Fruit fly (Drosophila melanogaster) whole organism, wandering third instar larva: ENCODE results near the gene LManII.

Experiments
- CG32264 ChIP-seq: fragments of 200-800 bp; sonication (Bioruptor generic); optimal IDR thresholded peaks from 2 replicates; lab custom pipeline; 2016; ENCODE audit warnings: missing biosample characterization, missing genetic modification characterization
- CG9705 ChIP-seq: fragments of 200-800 bp; sonication (Bioruptor generic); optimal IDR thresholded peaks from 2 replicates; lab custom pipeline; 2018; ENCODE audit warnings: missing biosample characterization, mild to moderate bottlenecking, missing genetic modification characterization
- CrebA ChIP-seq: fragments of 200-800 bp; sonication (Bioruptor generic); optimal IDR thresholded peaks from 2 replicates; lab custom pipeline; 2016; ENCODE audit warnings: missing biosample characterization, mild to moderate bottlenecking, missing genetic modification characterization, borderline replicate concordance
- Dfd ChIP-seq: fragments of >200 bp; optimal IDR thresholded peaks from 2 replicates; lab custom pipeline; 2017; ENCODE audit warnings: missing biosample characterization, missing genetic modification characterization
- HLH106 ChIP-seq: fragments of 200-800 bp; optimal IDR thresholded peaks from 3 replicates; lab custom pipeline; 2019; ENCODE audit warnings: missing biosample characterization, mild to moderate bottlenecking, missing genetic modification characterization, moderate library complexity
- Hnf4 ChIP-seq: fragments of 200-800 bp; sonication (Bioruptor generic); optimal IDR thresholded peaks from 2 replicates; lab custom pipeline; 2016; ENCODE audit warnings: missing biosample characterization, mild to moderate bottlenecking, missing genetic modification characterization
- Hr83 ChIP-seq: fragments of 200-300 bp; sonication (Bioruptor generic); optimal IDR thresholded peaks from 2 replicates; lab custom pipeline; 2016; ENCODE audit warnings: missing biosample characterization, mild to moderate bottlenecking, missing genetic modification characterization, moderate library complexity; ENCODE audit not compliant: poor library complexity, severe bottlenecking
- Jra ChIP-seq: sonication (Bioruptor generic); optimal IDR thresholded peaks from 2 replicates; lab custom pipeline; 2016; ENCODE audit warnings: missing biosample characterization, missing genetic modification characterization
- Mio ChIP-seq: sonication (Bioruptor generic); optimal IDR thresholded peaks from 2 replicates; lab custom pipeline; 2016; ENCODE audit warnings: missing biosample characterization, missing genetic modification characterization
- Myc ChIP-seq: fragments of >200 bp; optimal IDR thresholded peaks from 2 replicates; lab custom pipeline; 2017
- N ChIP-seq: fragments of >200 bp; optimal IDR thresholded peaks from 2 replicates; lab custom pipeline; 2018; ENCODE audit warnings: missing biosample characterization, missing external identifiers, missing genetic modification characterization
- OdsH ChIP-seq: fragments of 200-800 bp; sonication (Bioruptor generic); optimal IDR thresholded peaks from 2 replicates; lab custom pipeline; 2016; ENCODE audit warnings: missing biosample characterization, mild to moderate bottlenecking, missing genetic modification characterization
- Rel ChIP-seq, 2 experiments: fragments of 200-800 bp; sonication (Bioruptor generic) in 1 of 2; optimal IDR thresholded peaks; 2 replicates in 1 of 2; 3 replicates in 1 of 2; lab custom pipeline; 2016 to 2019; ENCODE audit warnings: mild to moderate bottlenecking in 2 of 2, missing biosample characterization in 2 of 2, missing genetic modification characterization in 2 of 2, moderate library complexity in 1 of 2
- Sp1 ChIP-seq: fragments of 200-800 bp; sonication (Bioruptor generic); optimal IDR thresholded peaks from 3 replicates; lab custom pipeline; 2019; ENCODE audit warnings: missing biosample characterization, mild to moderate bottlenecking, missing genetic modification characterization, moderate library complexity
- Vsx2 ChIP-seq: fragments of 200-300, 225-300 bp; sonication (Bioruptor generic); optimal IDR thresholded peaks from 2 replicates; lab custom pipeline; 2018; ENCODE audit warnings: missing biosample characterization, missing genetic modification characterization; ENCODE audit not compliant: partially characterized antibody
- brk ChIP-seq: fragments of 200-800 bp; sonication (Bioruptor generic); optimal IDR thresholded peaks from 2 replicates; lab custom pipeline; 2016; ENCODE audit warnings: missing biosample characterization, mild to moderate bottlenecking, missing genetic modification characterization
- dl ChIP-seq, 2 experiments: fragments of 175-275, 200-275 bp in 1 of 2; fragments of 200-275 bp in 1 of 2; sonication (Bioruptor generic); optimal IDR thresholded peaks; lab custom pipeline; 2018; ENCODE audit warnings: mild to moderate bottlenecking in 2 of 2, missing biosample characterization in 2 of 2, missing genetic modification characterization in 2 of 2, moderate library complexity in 2 of 2; ENCODE audit not compliant: partially characterized antibody in 2 of 2, insufficient read depth in 1 of 2
- dmrt93B ChIP-seq: fragments of 200-800 bp; sonication (Bioruptor generic); optimal IDR thresholded peaks from 2 replicates; lab custom pipeline; 2018; ENCODE audit warnings: missing biosample characterization, mild to moderate bottlenecking, missing genetic modification characterization
- dsf ChIP-seq: sonication (Bioruptor generic); optimal IDR thresholded peaks from 2 replicates; lab custom pipeline; 2016; ENCODE audit warnings: missing biosample characterization, missing genetic modification characterization, borderline replicate concordance
- foxo ChIP-seq, 2 experiments: fragments of 200-800 bp; sonication (Bioruptor generic); optimal IDR thresholded peaks; 2 replicates in 1 of 2; 3 replicates in 1 of 2; lab custom pipeline; 2016 to 2017; ENCODE audit warnings: missing biosample characterization in 2 of 2, missing genetic modification characterization in 2 of 2
- h ChIP-seq: fragments of 200-800 bp; sonication (Bioruptor generic); optimal IDR thresholded peaks from 3 replicates; lab custom pipeline; 2016; ENCODE audit warnings: missing biosample characterization, mild to moderate bottlenecking, missing genetic modification characterization
- jim ChIP-seq: fragments of 175-275, 200-325 bp; sonication (Bioruptor generic); optimal IDR thresholded peaks from 2 replicates; lab custom pipeline; 2016; ENCODE audit warnings: missing biosample characterization, mild to moderate bottlenecking, missing genetic modification characterization
- lola ChIP-seq: fragments of >200 bp; optimal IDR thresholded peaks from 2 replicates; lab custom pipeline; 2017; ENCODE audit warnings: missing biosample characterization, missing genetic modification characterization
- pan ChIP-seq: fragments of >200 bp; optimal IDR thresholded peaks from 2 replicates; lab custom pipeline; 2017
- psq ChIP-seq: fragments of 200-800 bp; sonication (Bioruptor generic); optimal IDR thresholded peaks from 3 replicates; lab custom pipeline; 2017; ENCODE audit warnings: missing biosample characterization, mild to moderate bottlenecking, missing genetic modification characterization, moderate library complexity
- rgr ChIP-seq: fragments of 200-800 bp; sonication (Bioruptor generic); optimal IDR thresholded peaks from 3 replicates; lab custom pipeline; 2016; ENCODE audit warnings: missing biosample characterization, mild to moderate bottlenecking, missing genetic modification characterization
- sv ChIP-seq: fragments of 200-800 bp; sonication (Bioruptor generic); optimal IDR thresholded peaks from 3 replicates; lab custom pipeline; 2016; ENCODE audit warnings: missing biosample characterization, missing genetic modification characterization

LManII gene

DNA sequence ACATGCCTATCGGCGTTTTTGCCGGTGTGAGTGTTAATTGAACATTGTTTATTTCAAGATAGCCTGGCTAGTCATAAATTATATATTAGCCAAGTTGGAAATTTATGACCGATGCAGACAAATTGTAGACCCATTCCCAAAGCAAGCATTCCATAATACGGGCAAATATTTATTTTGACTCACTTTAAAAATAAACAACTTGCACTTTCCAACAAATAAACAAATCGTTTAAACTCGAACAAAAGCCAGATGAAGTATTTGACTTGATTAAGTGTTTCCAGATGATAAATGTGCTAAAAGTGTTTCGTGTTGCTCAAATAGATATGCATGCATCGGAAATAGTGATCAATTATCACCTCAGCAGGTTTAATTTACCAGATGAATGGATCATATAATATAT lies 38.0 kb downstream of the LManII start:
- TF ChIP-seq Mio (GFP tag; lab: Kevin White, UChicago) (no peak), sv (GFP tag; lab: Kevin White, UChicago) (no peak), dmrt93B (GFP tag; lab: Kevin White, UChicago) (no peak), Myc (lab: Kevin White, UChicago) (no peak), rgr (GFP tag; lab: Kevin White, UChicago) (no peak), HLH106 (tag; lab: Kevin White, UChicago) (no peak), Hnf4 (GFP tag; lab: Kevin White, UChicago) (no peak), psq (no peak), N (GFP tag; lab: Kevin White, UChicago) (no peak), OdsH (no peak), pan (lab: Kevin White, UChicago) (no peak), jim (GFP tag; lab: Kevin White, UChicago) (no peak), brk (no peak), CG9705 (GFP tag; lab: Kevin White, UChicago) (no peak)

DNA sequence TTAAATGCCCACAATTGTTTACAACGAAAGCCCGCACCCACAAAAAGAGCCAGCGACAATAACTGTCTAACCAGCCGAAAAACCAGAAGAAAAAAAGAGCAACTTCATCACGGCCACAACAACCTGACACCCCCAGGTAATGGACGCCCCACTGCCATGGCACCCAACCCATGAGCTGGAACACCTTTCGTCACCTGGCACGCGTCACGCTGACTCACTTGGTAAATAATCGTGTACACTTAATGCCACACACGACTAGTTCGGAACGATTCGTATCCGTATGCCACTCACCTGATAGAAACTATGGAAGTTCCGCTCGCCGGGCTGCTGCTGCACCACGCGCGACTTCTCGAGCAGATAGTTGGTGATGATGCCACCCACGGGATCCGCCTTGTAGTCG lies 38.9 kb downstream of the LManII start:
- TF ChIP-seq pan (lab: Kevin White, UChicago) (no peak), CG9705 (GFP tag; lab: Kevin White, UChicago) (no peak), CrebA (no peak), h (GFP tag; lab: Kevin White, UChicago) (no peak), sv (GFP tag; lab: Kevin White, UChicago) (no peak), Dfd (no peak), Rel (GFP tag; optimal IDR thresholded peaks at IDR 0.05; lab: Kevin White, UChicago) (no peak), Rel (tag; optimal IDR thresholded peaks at IDR 0.05; lab: Kevin White, UChicago) (no peak), HLH106 (tag; lab: Kevin White, UChicago) (no peak)
- TF ChIP-seq, all 38 proteins: peak for 0

DNA sequence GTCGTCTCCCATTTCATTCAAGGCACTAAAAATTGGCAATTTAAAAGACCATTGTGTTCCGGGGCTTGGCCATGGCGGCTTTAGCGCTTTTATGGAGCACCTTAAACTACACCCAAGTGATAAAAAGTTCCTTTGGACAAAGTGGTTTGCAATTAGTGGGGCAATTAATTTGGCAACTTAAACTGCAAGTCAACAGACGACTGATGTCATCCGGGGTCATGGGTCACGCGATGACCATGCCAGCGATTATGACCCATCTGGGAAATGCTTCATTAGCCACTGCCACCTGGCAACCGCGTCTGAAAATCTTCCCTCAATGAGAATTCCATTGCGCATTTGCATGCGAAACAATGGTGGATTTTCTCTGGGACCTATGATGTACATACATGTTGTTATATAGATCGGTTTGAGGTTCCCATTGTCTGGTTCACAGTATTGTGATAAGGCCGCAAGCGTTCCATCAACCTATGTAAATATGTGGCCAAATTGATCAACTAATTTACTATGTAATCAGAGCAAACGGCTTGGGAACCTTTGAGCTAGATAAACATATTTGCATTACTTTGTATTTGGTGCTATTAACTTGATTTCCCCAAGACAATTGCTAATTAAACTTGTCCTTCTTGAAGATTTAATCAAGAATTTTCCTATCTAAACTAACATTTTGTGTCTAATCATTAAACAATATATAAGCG lies 39.8 kb downstream of the LManII start:
- no peak for TF ChIP-seq CG32264
- no peak for TF ChIP-seq Jra
- TF ChIP-seq Sp1 (GFP tag; lab: Kevin White, UChicago) = no peak
- no peak for TF ChIP-seq dmrt93B (GFP tag; lab: Kevin White, UChicago)
- TF ChIP-seq dl (GFP tag; optimal IDR thresholded peaks at IDR 0.05; lab: Kevin White, UChicago; ENCODE audit: insufficient read depth in 1 of 2, partially characterized antibody in 2 of 2) = no peak

DNA sequence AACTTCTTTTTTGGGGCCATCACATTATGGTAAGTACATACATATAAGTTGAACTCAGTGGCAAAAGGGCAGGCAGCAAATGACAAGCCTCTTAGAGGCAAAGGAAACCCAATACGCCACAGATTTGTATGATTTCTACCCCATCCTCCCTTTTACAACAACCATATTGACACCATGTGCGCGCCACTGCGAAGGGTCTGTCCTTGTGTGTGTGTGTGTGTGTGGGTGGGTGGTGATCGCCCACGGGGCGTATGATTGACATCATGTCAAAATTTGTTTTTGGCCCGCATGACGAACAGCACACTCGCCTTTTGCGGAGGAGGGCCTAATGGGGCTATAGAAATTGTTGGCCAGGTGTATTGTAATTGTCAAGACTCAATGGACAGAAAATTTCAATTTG lies 42.1 kb downstream of the LManII start:
- TF ChIP-seq foxo (GFP tag; optimal IDR thresholded peaks at IDR 0.05; lab: Kevin White, UChicago) (no peak), dsf (GFP tag; lab: Kevin White, UChicago) (no peak), Sp1 (GFP tag; lab: Kevin White, UChicago) (no peak), OdsH (no peak), HLH106 (tag; lab: Kevin White, UChicago) (no peak), Hnf4 (GFP tag; lab: Kevin White, UChicago) (no peak), pan (lab: Kevin White, UChicago) (no peak), Vsx2 (GFP tag; lab: Kevin White, UChicago) (no peak)
- TF ChIP-seq, all 38 proteins: peak for 0

DNA sequence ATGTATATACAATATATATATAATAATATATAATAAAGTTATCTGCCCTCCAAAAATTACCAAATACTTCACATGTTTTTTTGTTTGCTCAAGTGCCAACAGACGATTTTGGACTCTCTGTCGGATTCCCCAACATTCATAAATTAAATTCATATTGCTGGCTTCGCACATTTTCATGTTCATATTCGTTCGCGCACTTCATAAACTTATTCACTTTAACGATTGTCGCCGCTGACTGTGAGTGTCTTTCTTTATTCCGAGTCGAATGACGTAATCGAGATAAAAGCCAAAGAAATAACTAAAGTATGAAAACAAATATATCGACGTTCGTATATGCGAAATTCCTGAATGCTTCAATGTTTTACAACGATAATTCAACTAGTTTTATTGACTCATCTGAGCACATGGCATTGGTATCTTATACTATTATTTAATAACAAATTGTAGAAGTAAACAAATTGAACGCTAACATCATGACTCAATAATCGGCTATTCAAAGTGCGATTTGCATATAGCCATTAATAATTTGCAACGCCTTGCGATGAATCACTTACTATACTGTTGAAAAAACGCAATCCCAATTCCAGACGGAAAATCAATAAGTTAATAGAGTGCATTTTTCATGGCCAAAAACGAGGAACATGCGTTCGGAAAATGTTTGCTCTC lies 43.0 kb downstream of the LManII start:
- TF ChIP-seq Hr83 (GFP tag; lab: Kevin White, UChicago) (no peak), foxo (GFP tag; optimal IDR thresholded peaks at IDR 0.05; lab: Kevin White, UChicago) (no peak), lola (GFP tag; lab: Kevin White, UChicago) (no peak), Mio (GFP tag; lab: Kevin White, UChicago) (no peak), Rel (GFP tag; optimal IDR thresholded peaks at IDR 0.05; lab: Kevin White, UChicago) (peak; percentile 6), Rel (tag; optimal IDR thresholded peaks at IDR 0.05; lab: Kevin White, UChicago) (peak; percentile 78), h (GFP tag; lab: Kevin White, UChicago) (no peak)
